Fruit fly (Drosophila melanogaster) whole organism, embryonic: ENCODE results near the gene Sas-6.

Experiments
- Awh ChIP-seq: fragments of 200-800 bp; sonication (Bioruptor generic); IDR thresholded peaks from 2 replicates; pipeline ENCODE4, ENCODE4 v1.3.6; 2022; ENCODE audit warnings: missing biosample characterization, missing genetic modification characterization
- CG10979 ChIP-seq: fragments of 200-800 bp; sonication (Bioruptor generic); optimal IDR thresholded peaks from 2 replicates; lab custom pipeline; 2018; ENCODE audit warnings: missing biosample characterization, mild to moderate bottlenecking, missing genetic modification characterization, moderate library complexity
- CG11247 ChIP-seq: fragments of 200-800 bp; sonication (Bioruptor generic); IDR thresholded peaks from 2 replicates; pipeline ENCODE4 v1.3.6; 2022; ENCODE audit warnings: missing biosample characterization, missing genetic modification characterization
- CG12155 ChIP-seq: fragments of 200-800 bp; sonication (Bioruptor generic); optimal IDR thresholded peaks from 3 replicates; lab custom pipeline; 2016; ENCODE audit warnings: missing biosample characterization, missing genetic modification characterization
- CG12391 ChIP-seq: fragments of 200-800 bp; sonication (Bioruptor generic); optimal IDR thresholded peaks from 3 replicates; lab custom pipeline; 2018; ENCODE audit warnings: missing biosample characterization, mild to moderate bottlenecking, missing genetic modification characterization, moderate library complexity
- CG13287 ChIP-seq: fragments of 200-800 bp; sonication (Bioruptor generic); IDR thresholded peaks from 2 replicates; pipeline ENCODE4 v1.3.6; 2022; ENCODE audit warnings: missing biosample characterization, missing genetic modification characterization; ENCODE audit not compliant: partially characterized antibody
- CG14441 ChIP-seq: fragments of 200-800 bp; sonication (Bioruptor generic); IDR thresholded peaks from 2 replicates; pipeline ENCODE4 v1.3.6; 2022; ENCODE audit warnings: missing biosample characterization, missing genetic modification characterization
- CG1602 ChIP-seq: fragments of 200-800 bp; sonication (Bioruptor generic); optimal IDR thresholded peaks from 3 replicates; lab custom pipeline; 2016; ENCODE audit warnings: missing biosample characterization, missing genetic modification characterization
- CG17328 ChIP-seq: fragments of 200-800 bp; sonication (Bioruptor generic); IDR thresholded peaks from 2 replicates; pipeline ENCODE4 v1.3.6; 2022; ENCODE audit warnings: missing biosample characterization, missing genetic modification characterization
- CG17912 ChIP-seq: fragments of 200-800 bp; sonication (Bioruptor generic); optimal IDR thresholded peaks from 2 replicates; lab custom pipeline; 2018; ENCODE audit warnings: missing biosample characterization, mild to moderate bottlenecking, missing genetic modification characterization
- CG18619 ChIP-seq: fragments of 200-800 bp; sonication (Bioruptor generic); optimal IDR thresholded peaks from 3 replicates; lab custom pipeline; 2017; ENCODE audit warnings: missing biosample characterization, mild to moderate bottlenecking, missing genetic modification characterization
- CG4404 ChIP-seq: fragments of 200-800 bp; sonication (Bioruptor generic); IDR thresholded peaks from 2 replicates; pipeline ENCODE4 v1.3.6; 2022; ENCODE audit warnings: missing biosample characterization, missing genetic modification characterization
- CG5953 ChIP-seq: fragments of 200-800 bp; sonication (Bioruptor generic); IDR thresholded peaks from 2 replicates; pipeline ENCODE4 v1.3.6; 2022; ENCODE audit warnings: missing biosample characterization, missing genetic modification characterization
- CG7786 ChIP-seq: fragments of 200-800 bp; sonication (Bioruptor generic); optimal IDR thresholded peaks from 2 replicates; lab custom pipeline; 2016; ENCODE audit warnings: missing biosample characterization, missing genetic modification characterization
- CG8478 ChIP-seq: fragments of >200 bp; optimal IDR thresholded peaks from 2 replicates; lab custom pipeline; 2018
- CG8944 ChIP-seq: fragments of 200-800 bp; sonication (Bioruptor generic); optimal IDR thresholded peaks from 3 replicates; lab custom pipeline; 2016; ENCODE audit warnings: missing biosample characterization, missing genetic modification characterization
- D ChIP-seq, 2 experiments: fragments of 200-800 bp in 1 of 2; fragments of >200 bp in 1 of 2; sonication (Bioruptor generic) in 1 of 2; optimal IDR thresholded peaks; 2 replicates in 1 of 2; 3 replicates in 1 of 2; lab custom pipeline; 2017; ENCODE audit warnings: mild to moderate bottlenecking in 1 of 2, missing biosample characterization in 1 of 2, missing genetic modification characterization in 1 of 2, missing genetic modification reagents in 1 of 2
- Dll ChIP-seq: fragments of 200-800 bp; sonication (Bioruptor generic); IDR thresholded peaks from 4 replicates; pipeline ENCODE4 v1.3.6; 2022; ENCODE audit warnings: missing biosample characterization, missing genetic modification characterization; ENCODE audit not compliant: partially characterized antibody
- E2f2 ChIP-seq: fragments of 200-800 bp; sonication (Bioruptor generic); IDR thresholded peaks from 2 replicates; pipeline ENCODE4 v1.3.6; 2022; ENCODE audit warnings: missing biosample characterization, missing genetic modification characterization
- Hr39 ChIP-seq: fragments of >200 bp; optimal IDR thresholded peaks from 2 replicates; lab custom pipeline; 2017
- Med ChIP-seq: fragments of 200-800 bp; sonication (Bioruptor generic); peaks from one replicate; lab custom pipeline; 2016; ENCODE audit warnings: missing biosample characterization, missing genetic modification characterization, mild to moderate bottlenecking, inconsistent platforms, moderate library complexity
- NC2α ChIP-seq: fragments of 200-800 bp; sonication (Bioruptor generic); optimal IDR thresholded peaks from 2 replicates; lab custom pipeline; 2016; ENCODE audit warnings: missing biosample characterization, missing genetic modification characterization
- Nf-YB ChIP-seq: fragments of 200-800 bp; sonication (Bioruptor generic); optimal IDR thresholded peaks from 3 replicates; lab custom pipeline; 2019; ENCODE audit warnings: missing biosample characterization, mild to moderate bottlenecking, missing genetic modification characterization, moderate library complexity
- Opbp ChIP-seq: fragments of 200-800 bp; sonication (Bioruptor generic); IDR thresholded peaks from 3 replicates; pipeline ENCODE4 v1.3.6; 2022; ENCODE audit warnings: missing biosample characterization, missing genetic modification characterization; ENCODE audit not compliant: partially characterized antibody
- Ravus ChIP-seq: fragments of 200-800 bp; sonication (Bioruptor generic); IDR thresholded peaks from 2 replicates; pipeline ENCODE4 v1.3.6; 2022; ENCODE audit warnings: missing biosample characterization, missing genetic modification characterization
- Scr ChIP-seq: fragments of 200-800 bp; sonication (Bioruptor generic); IDR thresholded peaks from 2 replicates; pipeline ENCODE4 v1.3.6; 2022; ENCODE audit warnings: missing biosample characterization, missing genetic modification characterization; ENCODE audit not compliant: partially characterized antibody
- Side ChIP-seq: fragments of 200-800 bp; sonication (Bioruptor generic); optimal IDR thresholded peaks from 2 replicates; lab custom pipeline; 2016; ENCODE audit warnings: missing biosample characterization, missing genetic modification characterization
- Sin3A ChIP-seq: fragments of >200 bp; optimal IDR thresholded peaks from 2 replicates; lab custom pipeline; 2018
- Spps ChIP-seq: fragments of 200-800 bp; sonication (Bioruptor generic); optimal IDR thresholded peaks from 2 replicates; lab custom pipeline; 2018; ENCODE audit warnings: missing biosample characterization, mild to moderate bottlenecking, missing genetic modification characterization
- TFAM ChIP-seq: fragments of 200-800 bp; sonication (Bioruptor generic); optimal IDR thresholded peaks from 2 replicates; lab custom pipeline; 2017; ENCODE audit warnings: missing biosample characterization, missing genetic modification characterization, inconsistent platforms
- Trl ChIP-seq, 3 experiments: fragments of >200 bp in 2 of 3; fragments of 200-800 bp in 1 of 3; sonication (Bioruptor generic) in 1 of 3; optimal IDR thresholded peaks; 2 replicates in 1 of 3; 3 replicates in 2 of 3; lab custom pipeline; 2016 to 2017; ENCODE audit warnings: missing biosample characterization in 1 of 3, missing genetic modification characterization in 1 of 3
- bab2 ChIP-seq: fragments of 200-800 bp; sonication (Bioruptor generic); optimal IDR thresholded peaks from 2 replicates; lab custom pipeline; 2016; ENCODE audit warnings: missing biosample characterization, missing genetic modification characterization
- btn ChIP-seq: fragments of 200-800 bp; sonication (Bioruptor generic); optimal IDR thresholded peaks from 2 replicates; lab custom pipeline; 2016; ENCODE audit warnings: missing biosample characterization, missing genetic modification characterization
- chif ChIP-seq, 2 experiments: fragments of 200-800 bp; sonication (Bioruptor generic); optimal IDR thresholded peaks; 3 replicates each; lab custom pipeline; 2016; ENCODE audit warnings: missing biosample characterization in 2 of 2, missing genetic modification characterization in 2 of 2
- chm ChIP-seq: fragments of 200-800 bp; sonication (Bioruptor generic); IDR thresholded peaks from 2 replicates; pipeline ENCODE4 v1.3.6; 2022; ENCODE audit warnings: missing biosample characterization, missing genetic modification characterization
- fd3F ChIP-seq: fragments of 200-800 bp; sonication (Bioruptor generic); optimal IDR thresholded peaks from 2 replicates; lab custom pipeline; 2018; ENCODE audit warnings: missing biosample characterization, mild to moderate bottlenecking, missing genetic modification characterization, moderate library complexity
- gcm ChIP-seq: fragments of 200-800 bp; sonication (Bioruptor generic); optimal IDR thresholded peaks from 2 replicates; lab custom pipeline; 2019; ENCODE audit warnings: missing biosample characterization, mild to moderate bottlenecking, missing genetic modification characterization, moderate library complexity
- kay ChIP-seq: fragments of 200-800 bp; sonication (Bioruptor generic); optimal IDR thresholded peaks from 2 replicates; lab custom pipeline; 2016; ENCODE audit warnings: missing biosample characterization, missing genetic modification characterization
- mam ChIP-seq: fragments of 200-800 bp; sonication (Bioruptor generic); optimal IDR thresholded peaks from 3 replicates; lab custom pipeline; 2016; ENCODE audit warnings: missing biosample characterization, missing genetic modification characterization
- nau ChIP-seq: fragments of 200-800 bp; sonication (Bioruptor generic); optimal IDR thresholded peaks from 3 replicates; lab custom pipeline; 2017; ENCODE audit warnings: missing biosample characterization, mild to moderate bottlenecking, missing genetic modification characterization, missing genetic modification reagents
- sima ChIP-seq: fragments of 200-800 bp; sonication (Bioruptor generic); optimal IDR thresholded peaks from 2 replicates; lab custom pipeline; 2016; ENCODE audit warnings: missing biosample characterization, missing genetic modification characterization
- slou ChIP-seq: fragments of 200-800 bp; sonication (Bioruptor generic); optimal IDR thresholded peaks from 3 replicates; lab custom pipeline; 2016; ENCODE audit warnings: missing biosample characterization, missing genetic modification characterization
- stc ChIP-seq: fragments of 200-800 bp; sonication (Bioruptor generic); IDR thresholded peaks from 2 replicates; pipeline ENCODE4 v1.3.6; 2022; ENCODE audit warnings: missing biosample characterization, missing genetic modification characterization
- tio ChIP-seq: fragments of 200-800 bp; sonication (Bioruptor generic); optimal IDR thresholded peaks from 2 replicates; lab custom pipeline; 2017; ENCODE audit warnings: missing biosample characterization, missing genetic modification characterization, inconsistent platforms
- toy ChIP-seq: fragments of 200-800 bp; sonication (Bioruptor generic); IDR thresholded peaks from 2 replicates; pipeline ENCODE4 v1.3.6; 2022; ENCODE audit warnings: missing biosample characterization, missing genetic modification characterization
- twi ChIP-seq: fragments of 200-800 bp; optimal IDR thresholded peaks from 2 replicates; lab custom pipeline; 2019; ENCODE audit warnings: missing biosample characterization, mild to moderate bottlenecking, missing genetic modification characterization, moderate library complexity
- unc-4 ChIP-seq: fragments of 200-800 bp; sonication (Bioruptor generic); IDR thresholded peaks from 2 replicates; pipeline ENCODE4 v1.3.6; 2022; ENCODE audit warnings: missing biosample characterization, missing genetic modification characterization; ENCODE audit not compliant: partially characterized antibody
- wek ChIP-seq: fragments of 200-800 bp; sonication (Bioruptor generic); optimal IDR thresholded peaks from 3 replicates; lab custom pipeline; 2018; ENCODE audit warnings: missing biosample characterization, mild to moderate bottlenecking, missing genetic modification characterization, moderate library complexity
- z ChIP-seq: fragments of 200-800 bp; sonication (Bioruptor generic); IDR thresholded peaks from 3 replicates; pipeline ENCODE4 v1.3.6; 2022; ENCODE audit warnings: missing biosample characterization, missing genetic modification characterization
- zen ChIP-seq: fragments of 200-800 bp; sonication (Bioruptor generic); optimal IDR thresholded peaks from 3 replicates; lab custom pipeline; 2018; ENCODE audit warnings: missing biosample characterization, mild to moderate bottlenecking, missing genetic modification characterization, moderate library complexity

The Sas-6 gene

DNA sequence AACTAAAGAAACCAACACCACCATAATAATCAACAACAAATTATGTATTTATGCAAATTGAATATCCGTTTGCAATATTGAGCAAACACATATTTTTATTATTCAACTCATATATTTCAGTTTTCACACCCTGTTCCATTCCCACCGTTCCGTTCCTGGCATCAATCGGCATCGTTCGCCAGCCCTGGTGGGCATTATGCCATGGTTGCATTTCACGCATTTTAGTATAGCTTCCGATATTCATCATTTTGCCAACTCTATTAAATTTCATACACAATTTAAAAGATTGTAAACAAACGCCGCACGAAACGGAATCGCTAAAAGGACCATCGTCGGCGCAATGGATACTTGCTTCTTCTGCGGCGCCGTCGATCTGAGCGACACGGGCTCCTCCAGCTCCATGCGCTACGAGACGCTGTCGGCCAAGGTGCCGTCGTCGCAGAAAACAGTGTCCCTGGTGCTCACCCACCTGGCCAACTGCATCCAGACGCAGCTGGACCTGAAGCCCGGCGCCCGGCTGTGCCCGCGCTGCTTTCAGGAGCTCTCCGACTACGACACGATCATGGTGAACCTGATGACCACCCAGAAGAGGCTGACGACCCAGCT lies 48.1 kb downstream of the Sas-6 start, which contains the start of gene Sry-delta (continued):
- peak; percentile 99 for TF ChIP-seq Med
- TF ChIP-seq chif (GFP tag; optimal IDR thresholded peaks at IDR 0.05; lab: Kevin White, UChicago) = peak; percentile 78 to 80
- TF ChIP-seq sima (GFP tag; lab: Kevin White, UChicago) = peak; percentile 85
- peak; percentile 69 for TF ChIP-seq NC2α (GFP tag; lab: Kevin White, UChicago)
- no peak for TF ChIP-seq tio (GFP tag; lab: Kevin White, UChicago)
- no peak for TF ChIP-seq nau
- TF ChIP-seq kay (GFP tag; lab: Kevin White, UChicago) = peak; percentile 61
- peak; percentile 85 for TF ChIP-seq CG12391 (tag; lab: Kevin White, UChicago)
- peak; percentile 85 for TF ChIP-seq CG17912 (GFP tag; lab: Kevin White, UChicago)
- TF ChIP-seq mam (GFP tag; lab: Kevin White, UChicago) = peak; percentile 94
- no peak for TF ChIP-seq toy (GFP tag; lab: Robert Waterston, UW)
- peak; percentile 38 for TF ChIP-seq btn (GFP tag; lab: Kevin White, UChicago)
- peak; percentile 73 for TF ChIP-seq CG17328 (GFP tag; lab: Robert Waterston, UW)
- TF ChIP-seq CG1602 (GFP tag; lab: Kevin White, UChicago) = peak; percentile 74
- peak; percentile 87 for TF ChIP-seq chm (GFP tag; lab: Robert Waterston, UW)
- no peak for TF ChIP-seq z (GFP tag; lab: Robert Waterston, UW)
- TF ChIP-seq Sin3A (lab: Kevin White, UChicago) = peak; percentile 71
- no peak for TF ChIP-seq Nf-YB
- TF ChIP-seq CG8478 (lab: Kevin White, UChicago) = no peak
- peak; percentile 76 for TF ChIP-seq Scr (GFP tag; lab: Robert Waterston, UW)
- 0 out of 2 replicates have a peak, but pooled peaks have one; percentile 23 for TF ChIP-seq CG5953 (GFP tag; lab: Robert Waterston, UW)
- TF ChIP-seq fd3F (GFP tag; lab: Kevin White, UChicago) = peak; percentile 3
- TF ChIP-seq stc (GFP tag; lab: Robert Waterston, UW) = peak; percentile 40; the same call in 1 of the 2 replicates
- peak; percentile 87 for TF ChIP-seq Opbp (GFP tag; lab: Robert Waterston, UW)
- TF ChIP-seq CG10979 (tag; lab: Kevin White, UChicago) = peak; percentile 59
- TF ChIP-seq TFAM (GFP tag; lab: Kevin White, UChicago) = peak; percentile 13
- no peak for TF ChIP-seq Trl (optimal IDR thresholded peaks at IDR 0.05; lab: Kevin White, UChicago)
- peak; percentile 92 for TF ChIP-seq Trl (GFP tag; optimal IDR thresholded peaks at IDR 0.05; lab: Kevin White, UChicago)
- TF ChIP-seq CG13287 (GFP tag; lab: Robert Waterston, UW) = peak; percentile 89
- TF ChIP-seq gcm (GFP tag; lab: Kevin White, UChicago) = peak; percentile 24
- TF ChIP-seq Ravus (GFP tag; lab: Robert Waterston, UW) = 0 out of 2 replicates have a peak, but pooled peaks have one; percentile 2
- TF ChIP-seq twi (tag; lab: Kevin White, UChicago) = peak; percentile 5
- peak; percentile 85 for TF ChIP-seq CG8944
- TF ChIP-seq D (optimal IDR thresholded peaks at IDR 0.05; lab: Kevin White, UChicago) = no peak
- peak; percentile 37 for TF ChIP-seq D (GFP tag; optimal IDR thresholded peaks at IDR 0.05; lab: Kevin White, UChicago)
- peak; percentile 62 for TF ChIP-seq CG18619 (GFP tag; lab: Kevin White, UChicago)
- TF ChIP-seq E2f2 (GFP tag; lab: Robert Waterston, UW) = peak; percentile 73
- no peak for TF ChIP-seq Awh (GFP tag; lab: Robert Waterston, UW)
- peak; percentile 78 for TF ChIP-seq CG14441
- TF ChIP-seq CG11247 (GFP tag; lab: Robert Waterston, UW) = peak; percentile 84
- TF ChIP-seq CG7786 = peak; percentile 85
- TF ChIP-seq Side (GFP tag; lab: Kevin White, UChicago) = peak; percentile 90
- peak; percentile 58; the same call in 1 of the 2 replicates for TF ChIP-seq CG4404 (GFP tag; lab: Robert Waterston, UW)
- peak; percentile 80 for TF ChIP-seq unc-4 (GFP tag; lab: Robert Waterston, UW)
- peak; percentile 84 for TF ChIP-seq bab2 (GFP tag; lab: Kevin White, UChicago)
- peak; percentile 80 for TF ChIP-seq zen (tag; lab: Kevin White, UChicago)
- peak; percentile 68 for TF ChIP-seq slou (GFP tag; lab: Kevin White, UChicago)
- peak; percentile 3 for TF ChIP-seq Spps (tag; lab: Kevin White, UChicago)
- peak; percentile 81 for TF ChIP-seq CG12155 (GFP tag; lab: Kevin White, UChicago)
- TF ChIP-seq Hr39 = no peak
- TF ChIP-seq Dll (GFP tag; lab: Robert Waterston, UW) = peak; percentile 79
- peak; percentile 23 for TF ChIP-seq wek (GFP tag; lab: Kevin White, UChicago)
